Worm (Caenorhabditis elegans) whole organism, L4 larva: Measurements from ENCODE around the gene F41B5.12.
A peak's percentile ranks its signal among the peaks of the same experiment; 100 is the strongest.

ENCODE experiments used
- D1046.2 ChIP-seq: fragments of 200-800 bp; sonication (Bioruptor generic); IDR thresholded peaks from 2 replicates; pipeline ENCODE4 v1.3.6; 2022; ENCODE audit warnings: missing genetic modification characterization, missing compliant biosample characterization
- F44E2.7 ChIP-seq: fragments of 200-800 bp; sonication (Bioruptor generic); IDR thresholded peaks from 2 replicates; pipeline ENCODE4 v2.1.2; 2022; ENCODE audit warnings: missing genetic modification characterization, missing compliant biosample characterization
- Y5F2A.4 ChIP-seq: fragments of 200-800 bp; sonication (Bioruptor generic); optimal IDR thresholded peaks from 2 replicates; lab custom pipeline; 2018; ENCODE audit warnings: mild to moderate bottlenecking, missing genetic modification characterization, missing compliant biosample characterization
- aha-1 ChIP-seq: fragments of 150-350 bp; peaks from one replicate; lab custom pipeline; 2014; ENCODE audit warnings: missing biosample characterization, missing genetic modification characterization
- arid-1 ChIP-seq: fragments of 200-800 bp; sonication (Bioruptor generic); conservative IDR thresholded peaks from 2 replicates; pipeline ENCODE4 v1.3.6; 2022; ENCODE audit warnings: missing genetic modification reagents, missing genetic modification characterization, missing compliant biosample characterization
- daf-16 ChIP-seq, 3 experiments: sonication (generic microtip); optimal IDR thresholded peaks; 2 replicates each; lab custom pipeline; 2016 to 2017; ENCODE audit warnings: missing genetic modification characterization in 3 of 3, missing genetic modification reagents in 3 of 3, mild to moderate bottlenecking in 2 of 3, missing compliant biosample characterization in 2 of 3, missing biosample characterization in 1 of 3, moderate library complexity in 1 of 3
- daf-19 ChIP-seq: fragments of 200-800 bp; sonication (Bioruptor generic); conservative IDR thresholded peaks from 2 replicates; pipeline ENCODE4 v1.3.6; 2022; ENCODE audit warnings: missing genetic modification characterization, missing compliant biosample characterization
- dmd-6 ChIP-seq: fragments of 200-800 bp; sonication (Bioruptor generic); IDR thresholded peaks from 2 replicates; pipeline ENCODE4 v1.3.6; 2022; ENCODE audit warnings: missing genetic modification reagents, missing genetic modification characterization, missing compliant biosample characterization
- dve-1 ChIP-seq: sonication (generic microtip); optimal IDR thresholded peaks from 2 replicates; lab custom pipeline; 2017; ENCODE audit warnings: antibody characterized with exemption, mild to moderate bottlenecking, missing genetic modification characterization, missing compliant biosample characterization; ENCODE audit not compliant: insufficient read depth
- hlh-11 ChIP-seq: fragments of 200-800 bp; sonication (Bioruptor generic); optimal IDR thresholded peaks from 2 replicates; lab custom pipeline; 2018; ENCODE audit warnings: mild to moderate bottlenecking, missing genetic modification characterization, missing compliant biosample characterization
- lin-1 ChIP-seq: fragments of 200-800 bp; sonication (Bioruptor generic); IDR thresholded peaks from 2 replicates; pipeline ENCODE4 v1.3.6; 2022; ENCODE audit warnings: missing genetic modification reagents, missing genetic modification characterization, missing compliant biosample characterization
- madf-9 ChIP-seq: fragments of 200-800 bp; sonication (Bioruptor generic); conservative IDR thresholded peaks from 2 replicates; pipeline ENCODE4 v1.3.6; 2022; ENCODE audit warnings: missing genetic modification reagents, missing genetic modification characterization, missing compliant biosample characterization
- mxl-3 ChIP-seq: fragments of 200-800 bp; sonication (Bioruptor generic); optimal IDR thresholded peaks from 2 replicates; lab custom pipeline; 2018; ENCODE audit warnings: mild to moderate bottlenecking, missing genetic modification characterization, missing compliant biosample characterization
- nhr-11 ChIP-seq: fragments of 150-350 bp; optimal IDR thresholded peaks from 2 replicates; lab custom pipeline; 2014; ENCODE audit warnings: missing biosample characterization, missing genetic modification characterization
- nhr-28 ChIP-seq: fragments of 150-350 bp; optimal IDR thresholded peaks from 2 replicates; lab custom pipeline; 2014; ENCODE audit warnings: missing biosample characterization, missing genetic modification characterization
- nhr-41 ChIP-seq: fragments of 200-800 bp; sonication (Bioruptor generic); IDR thresholded peaks from 2 replicates; pipeline ENCODE4 v1.3.6; 2022; ENCODE audit warnings: missing genetic modification reagents, missing genetic modification characterization, missing compliant biosample characterization
- nhr-42 ChIP-seq: fragments of 200-800 bp; sonication (Bioruptor generic); IDR thresholded peaks from 2 replicates; pipeline ENCODE4 v1.3.6; 2022; ENCODE audit warnings: missing genetic modification characterization, missing compliant biosample characterization
- nhr-48 ChIP-seq: sonication (generic microtip); optimal IDR thresholded peaks from 2 replicates; lab custom pipeline; 2016; ENCODE audit warnings: mild to moderate bottlenecking, missing genetic modification characterization, missing compliant biosample characterization
- nhr-77 ChIP-seq: fragments of 150-350 bp; optimal IDR thresholded peaks from 2 replicates; lab custom pipeline; 2014; ENCODE audit warnings: missing biosample characterization, missing genetic modification characterization
- pha-4 ChIP-seq, 2 experiments: fragments of 150-350 bp in 1 of 2; fragments of 200-800 bp in 1 of 2; sonication (Bioruptor generic) in 1 of 2; IDR thresholded peaks in 1 of 2; optimal IDR thresholded peaks in 1 of 2; 2 replicates each; pipeline versions ENCODE4 v1.3.6 to Lab custom; 2014 to 2022; ENCODE audit warnings: missing genetic modification characterization in 2 of 2, missing genetic modification reagents in 2 of 2, missing biosample characterization in 1 of 2, missing compliant biosample characterization in 1 of 2
- php-3 ChIP-seq: fragments of 200-800 bp; sonication (Bioruptor generic); IDR thresholded peaks from 2 replicates; pipeline ENCODE4 v1.3.6; 2022; ENCODE audit warnings: missing genetic modification reagents, missing genetic modification characterization, missing compliant biosample characterization
- pqm-1 ChIP-seq: sonication (generic microtip); optimal IDR thresholded peaks from 2 replicates; lab custom pipeline; 2017; ENCODE audit warnings: missing biosample characterization, missing genetic modification characterization
- saeg-2 ChIP-seq: fragments of 200-800 bp; sonication (Bioruptor generic); IDR thresholded peaks from 2 replicates; pipeline ENCODE4 v1.3.6; 2022; ENCODE audit warnings: missing genetic modification reagents, missing genetic modification characterization, missing compliant biosample characterization
- tra-1 ChIP-seq: fragments of 200-800 bp; sonication (Bioruptor generic); IDR thresholded peaks from 2 replicates; pipeline ENCODE4 v1.3.6; 2022; ENCODE audit warnings: missing genetic modification reagents, missing genetic modification characterization, missing compliant biosample characterization
- unc-62 ChIP-seq, 3 experiments: fragments of 150-350 bp in 1 of 3; sonication (generic microtip); optimal IDR thresholded peaks in 2 of 3; peaks in 1 of 3; 1 replicate in 1 of 3; 2 replicates in 2 of 3; lab custom pipeline; 2014 to 2017; ENCODE audit warnings: missing biosample characterization in 3 of 3, missing genetic modification characterization in 3 of 3, missing genetic modification reagents in 3 of 3, missing genotype in 1 of 3
- vab-7 ChIP-seq: fragments of 200-800 bp; sonication (Bioruptor generic); IDR thresholded peaks from 2 replicates; pipeline ENCODE4 v1.3.6; 2022; ENCODE audit warnings: missing genetic modification reagents, missing genetic modification characterization, missing compliant biosample characterization
- zip-2 ChIP-seq: fragments of 150-350 bp; optimal IDR thresholded peaks from 2 replicates; lab custom pipeline; 2014; ENCODE audit warnings: missing biosample characterization, missing genetic modification characterization
- ztf-7 ChIP-seq: fragments of 150-350 bp; optimal IDR thresholded peaks from 2 replicates; lab custom pipeline; 2014; ENCODE audit warnings: missing biosample characterization, missing genetic modification characterization

F41B5.12 gene

DNA sequence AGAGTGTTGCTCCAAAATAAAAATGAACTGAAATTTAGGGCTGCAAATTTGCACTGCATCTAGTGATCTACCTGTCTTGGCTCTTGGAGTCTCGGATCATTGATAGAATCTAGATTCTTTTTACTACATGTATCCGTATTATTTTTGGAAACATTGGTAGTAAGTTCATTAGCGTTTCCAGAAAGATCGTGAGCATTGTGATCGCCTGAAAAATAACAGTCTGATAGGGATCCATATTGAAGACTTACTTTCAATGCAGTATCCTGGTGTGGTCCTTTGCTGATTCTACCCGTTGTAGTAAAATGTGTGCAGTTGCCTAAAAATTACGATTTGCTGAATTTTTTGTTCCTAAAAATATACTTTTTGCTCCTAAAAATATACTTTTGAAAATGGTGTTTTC lies 45.6 kb downstream of the F41B5.12 start:
- peak; percentile 83 for TF ChIP-seq aha-1
- no peak for TF ChIP-seq vab-7 (GFP tag; lab: Robert Waterston, UW)

DNA sequence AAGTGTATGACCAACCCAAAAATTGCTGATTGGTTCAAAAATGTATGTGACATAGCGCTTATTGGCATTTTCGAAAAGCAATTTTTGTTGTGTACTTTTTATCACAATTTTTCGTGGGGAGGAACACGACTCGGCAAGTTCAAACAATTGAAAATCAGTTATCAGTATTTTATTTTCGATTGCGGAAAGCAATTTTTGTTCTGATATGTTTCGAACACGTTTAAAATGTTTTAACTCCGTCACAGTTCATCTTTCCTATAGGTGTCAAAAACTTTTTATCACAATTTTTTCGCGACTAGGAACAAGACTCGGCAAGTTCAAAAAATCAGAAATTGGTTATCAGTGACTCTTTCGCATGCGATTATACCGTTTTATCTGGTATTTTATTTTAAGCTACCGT lies 47.5 kb downstream of the F41B5.12 start:
- peak; percentile 86 for TF ChIP-seq dve-1 (tag; lab: Kevin White, UChicago)
- TF ChIP-seq nhr-77 (tag; lab: Kevin White, UChicago), result peak; percentile 89
- no peak for TF ChIP-seq nhr-42 (GFP tag; lab: Robert Waterston, UW)
- TF ChIP-seq nhr-41 (GFP tag; lab: Robert Waterston, UW), result no peak
- no peak for TF ChIP-seq daf-19 (GFP tag; lab: Robert Waterston, UW)
- peak; percentile 99 for TF ChIP-seq dmd-6 (GFP tag; lab: Robert Waterston, UW)
- TF ChIP-seq unc-62 (GFP tag; optimal IDR thresholded peaks at IDR 0.05 in 1 of 2; lab: Kevin White, UChicago), result peak in 1 of 2 experiments; percentile 22
- TF ChIP-seq unc-62 (tag; optimal IDR thresholded peaks at IDR 0.05; lab: Kevin White, UChicago), result no peak
- TF ChIP-seq F44E2.7 (GFP tag; lab: Robert Waterston, UW), result no peak
- TF ChIP-seq Y5F2A.4, result no peak
- no peak for TF ChIP-seq ztf-7 (tag; lab: Kevin White, UChicago)
- peak; percentile 81 for TF ChIP-seq nhr-28 (tag; lab: Kevin White, UChicago)
- no peak for TF ChIP-seq arid-1 (GFP tag; lab: Robert Waterston, UW)
- no peak for TF ChIP-seq zip-2 (tag; lab: Kevin White, UChicago)
- TF ChIP-seq D1046.2, result no peak
- peak; percentile 62 for TF ChIP-seq nhr-48 (tag; lab: Kevin White, UChicago)
- no peak for TF ChIP-seq daf-16 (GFP tag; optimal IDR thresholded peaks at IDR 0.05; lab: Kevin White, UChicago)
- peak; percentile 84 for TF ChIP-seq daf-16 (tag; optimal IDR thresholded peaks at IDR 0.05; lab: Kevin White, UChicago)
- TF ChIP-seq php-3 (GFP tag; lab: Robert Waterston, UW), result 0 out of 2 replicates have a peak, but pooled peaks have one; percentile 20
- peak; percentile 87 for TF ChIP-seq tra-1 (GFP tag; lab: Robert Waterston, UW)
- peak; percentile 73 for TF ChIP-seq lin-1 (GFP tag; lab: Robert Waterston, UW)
- no peak for TF ChIP-seq nhr-11
- peak; percentile 15 for TF ChIP-seq mxl-3 (GFP tag; lab: Kevin White, UChicago)
- no peak for TF ChIP-seq saeg-2 (GFP tag; lab: Robert Waterston, UW)
- no peak for TF ChIP-seq pha-4 (GFP tag; IDR thresholded peaks at IDR 0.05; lab: Robert Waterston, UW)
- TF ChIP-seq pha-4 (tag; optimal IDR thresholded peaks at IDR 0.05; lab: Kevin White, UChicago), result no peak
- TF ChIP-seq hlh-11, result peak; percentile 79
- TF ChIP-seq pqm-1, result peak; percentile 94
- no peak for TF ChIP-seq madf-9 (GFP tag; lab: Robert Waterston, UW)
